Worm (Caenorhabditis elegans) whole organism, late embryonic: ENCODE measurements around the gene C09E7.11.

Source experiments
- C08G9.2 ChIP-seq: sonication (generic microtip); optimal IDR thresholded peaks from 2 replicates; lab custom pipeline; 2016; ENCODE audit warnings: mild to moderate bottlenecking, missing genetic modification characterization, moderate library complexity, missing compliant biosample characterization
- C38D4.7 ChIP-seq: fragments of 200-800 bp; sonication (Bioruptor generic); optimal IDR thresholded peaks from 2 replicates; lab custom pipeline; 2018; ENCODE audit warnings: mild to moderate bottlenecking, missing genetic modification characterization, moderate library complexity, missing compliant biosample characterization
- ama-1 ChIP-seq: fragments of 150-350 bp; optimal IDR thresholded peaks from 2 replicates; lab custom pipeline; 2014
- ceh-14 ChIP-seq: sonication (generic microtip); optimal IDR thresholded peaks from 2 replicates; lab custom pipeline; 2016; ENCODE audit warnings: missing genotype, missing genetic modification characterization, missing compliant biosample characterization
- ceh-19 ChIP-seq: fragments of 200-800 bp; sonication (Bioruptor generic); optimal IDR thresholded peaks from 2 replicates; lab custom pipeline; 2018; ENCODE audit warnings: mild to moderate bottlenecking, missing genetic modification characterization, missing compliant biosample characterization
- ceh-22 ChIP-seq: sonication (generic microtip); optimal IDR thresholded peaks from 2 replicates; lab custom pipeline; 2017; ENCODE audit warnings: missing biosample characterization, missing genetic modification characterization
- ceh-24 ChIP-seq: sonication (generic microtip); optimal IDR thresholded peaks from 2 replicates; lab custom pipeline; 2016; ENCODE audit warnings: mild to moderate bottlenecking, missing genetic modification characterization, missing compliant biosample characterization
- ceh-30 ChIP-seq: fragments of 150-350 bp; optimal IDR thresholded peaks from 2 replicates; lab custom pipeline; 2014; ENCODE audit warnings: missing biosample characterization, missing genetic modification characterization
- ceh-34 ChIP-seq: sonication (generic microtip); optimal IDR thresholded peaks from 2 replicates; lab custom pipeline; 2016; ENCODE audit warnings: mild to moderate bottlenecking, missing genetic modification characterization, missing compliant biosample characterization
- ceh-45 ChIP-seq: fragments of 200-800 bp; sonication (Bioruptor generic); IDR thresholded peaks from 2 replicates; pipeline ENCODE4 v1.3.6; 2022; ENCODE audit warnings: missing genetic modification reagents, missing genetic modification characterization, missing compliant biosample characterization
- ceh-48 ChIP-seq: sonication (generic microtip); optimal IDR thresholded peaks from 2 replicates; lab custom pipeline; 2016; ENCODE audit warnings: missing genetic modification characterization, inconsistent platforms, missing compliant biosample characterization
- ceh-6 ChIP-seq: fragments of 200-800 bp; sonication (Bioruptor generic); optimal IDR thresholded peaks from 2 replicates; lab custom pipeline; 2018; ENCODE audit warnings: mild to moderate bottlenecking, missing genetic modification characterization, missing compliant biosample characterization
- ceh-9 ChIP-seq: sonication (generic microtip); optimal IDR thresholded peaks from 2 replicates; lab custom pipeline; 2016; ENCODE audit warnings: mild to moderate bottlenecking, missing genetic modification characterization, inconsistent platforms, missing compliant biosample characterization
- dve-1 ChIP-seq: sonication (generic microtip); optimal IDR thresholded peaks from 2 replicates; lab custom pipeline; 2017; ENCODE audit warnings: antibody characterized with exemption, mild to moderate bottlenecking, missing genetic modification characterization, missing compliant biosample characterization
- elt-4 ChIP-seq: sonication (generic microtip); optimal IDR thresholded peaks from 2 replicates; lab custom pipeline; 2016; ENCODE audit warnings: missing genetic modification characterization, missing compliant biosample characterization
- fkh-6 ChIP-seq: sonication (generic microtip); optimal IDR thresholded peaks from 2 replicates; lab custom pipeline; 2016; ENCODE audit warnings: missing genetic modification characterization, missing compliant biosample characterization
- hlh-13 ChIP-seq: fragments of 200-800 bp; sonication (Bioruptor generic); optimal IDR thresholded peaks from 2 replicates; lab custom pipeline; 2018; ENCODE audit warnings: mild to moderate bottlenecking, missing genetic modification characterization, missing compliant biosample characterization
- hlh-6 ChIP-seq: sonication (generic microtip); optimal IDR thresholded peaks from 2 replicates; lab custom pipeline; 2016; ENCODE audit warnings: missing genotype, missing genetic modification characterization, missing compliant biosample characterization
- hlh-8 ChIP-seq: sonication (generic microtip); optimal IDR thresholded peaks from 2 replicates; lab custom pipeline; 2016; ENCODE audit warnings: missing genotype, missing genetic modification characterization, missing compliant biosample characterization
- lim-6 ChIP-seq: sonication (generic microtip); optimal IDR thresholded peaks from 2 replicates; lab custom pipeline; 2016; ENCODE audit warnings: missing genetic modification characterization, missing compliant biosample characterization
- madf-2 ChIP-seq: sonication (generic microtip); optimal IDR thresholded peaks from 2 replicates; lab custom pipeline; 2017; ENCODE audit warnings: missing genetic modification characterization, missing compliant biosample characterization
- nfya-1 ChIP-seq: sonication (generic microtip); optimal IDR thresholded peaks from 2 replicates; lab custom pipeline; 2017; ENCODE audit warnings: missing genetic modification characterization, mild to moderate bottlenecking, missing compliant biosample characterization, antibody characterized with exemption, moderate library complexity
- nhr-232 ChIP-seq: sonication (generic microtip); optimal IDR thresholded peaks from 2 replicates; lab custom pipeline; 2016; ENCODE audit warnings: missing genetic modification characterization, missing compliant biosample characterization
- npax-4 ChIP-seq: sonication (generic microtip); optimal IDR thresholded peaks from 2 replicates; lab custom pipeline; 2016; ENCODE audit warnings: missing genetic modification characterization, missing compliant biosample characterization
- odd-2 ChIP-seq: sonication (generic microtip); optimal IDR thresholded peaks from 2 replicates; lab custom pipeline; 2017; ENCODE audit warnings: antibody characterized with exemption, mild to moderate bottlenecking, missing genetic modification characterization, missing compliant biosample characterization
- pat-9 ChIP-seq: fragments of 200-800 bp; sonication (Bioruptor generic); optimal IDR thresholded peaks from 2 replicates; lab custom pipeline; 2018; ENCODE audit warnings: mild to moderate bottlenecking, missing genetic modification characterization, moderate library complexity, missing compliant biosample characterization
- pha-4 ChIP-seq: fragments of 150-350 bp; optimal IDR thresholded peaks from 2 replicates; lab custom pipeline; 2018; ENCODE audit warnings: missing biosample characterization, missing genetic modification reagents, missing genetic modification characterization
- pqm-1 ChIP-seq: sonication (generic microtip); optimal IDR thresholded peaks from 2 replicates; lab custom pipeline; 2016; ENCODE audit warnings: missing genetic modification characterization, missing compliant biosample characterization
- ref-2 ChIP-seq: sonication (generic microtip); optimal IDR thresholded peaks from 2 replicates; lab custom pipeline; 2016; ENCODE audit warnings: missing genetic modification characterization, missing compliant biosample characterization
- sdc-2 ChIP-seq: sonication (generic microtip); optimal IDR thresholded peaks from 2 replicates; lab custom pipeline; 2016; ENCODE audit warnings: missing genotype, missing genetic modification characterization, missing compliant biosample characterization
- sox-2 ChIP-seq: fragments of 200-800 bp; sonication (Bioruptor generic); IDR thresholded peaks from 2 replicates; pipeline ENCODE4 v1.3.6; 2022; ENCODE audit warnings: missing genetic modification reagents, missing genetic modification characterization, missing compliant biosample characterization
- tbx-7 ChIP-seq: sonication (generic microtip); optimal IDR thresholded peaks from 2 replicates; lab custom pipeline; 2016; ENCODE audit warnings: missing genotype, missing genetic modification characterization, missing compliant biosample characterization
- ttx-3 ChIP-seq: sonication (generic microtip); optimal IDR thresholded peaks from 2 replicates; lab custom pipeline; 2016; ENCODE audit warnings: missing genetic modification reagents, missing genetic modification characterization, missing compliant biosample characterization
- unc-55 ChIP-seq: sonication (generic microtip); optimal IDR thresholded peaks from 2 replicates; lab custom pipeline; 2017; ENCODE audit warnings: missing biosample characterization, missing genetic modification reagents, missing genetic modification characterization
- unc-86 ChIP-seq: sonication (generic microtip); optimal IDR thresholded peaks from 2 replicates; lab custom pipeline; 2016; ENCODE audit warnings: missing genetic modification characterization, missing compliant biosample characterization
- ztf-16 ChIP-seq: sonication (generic microtip); optimal IDR thresholded peaks from 2 replicates; lab custom pipeline; 2017; ENCODE audit warnings: missing genetic modification characterization, missing compliant biosample characterization

C09E7.11 gene

DNA sequence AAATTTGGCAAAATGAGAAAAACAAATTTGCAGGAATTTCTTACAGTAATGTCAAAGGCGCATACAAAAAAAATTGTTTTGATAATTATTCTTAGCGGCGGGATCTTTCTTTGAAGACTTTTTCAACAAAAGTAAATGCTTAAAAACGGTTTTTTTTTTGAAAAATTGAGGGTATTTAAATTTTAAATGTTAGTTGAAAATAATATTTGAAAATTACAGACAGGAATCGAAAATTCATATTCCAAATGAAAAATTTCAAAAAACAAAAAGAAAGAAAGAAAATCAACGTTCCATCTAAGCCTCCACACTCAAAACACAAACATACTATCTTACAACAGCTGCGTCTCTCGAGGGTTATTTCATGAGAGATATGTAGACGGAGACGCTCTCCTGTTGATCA, 46.0 kb downstream of the C09E7.11 start:
- TF ChIP-seq sox-2 (GFP tag; lab: Robert Waterston, UW) (no peak), ceh-34 (tag; lab: Kevin White, UChicago) (no peak), npax-4 (no peak), madf-2 (tag; lab: Kevin White, UChicago) (no peak), pqm-1 (tag; lab: Kevin White, UChicago) (no peak), C38D4.7 (no peak), ztf-16 (no peak), sdc-2 (tag; lab: Kevin White, UChicago) (no peak), ceh-22 (tag; lab: Kevin White, UChicago) (no peak), odd-2 (no peak), ref-2 (tag; lab: Kevin White, UChicago) (no peak), ceh-9 (tag; lab: Kevin White, UChicago) (no peak), ttx-3 (tag; lab: Kevin White, UChicago) (no peak), ceh-45 (no peak), dve-1 (tag; lab: Kevin White, UChicago) (no peak), ceh-30 (no peak), ceh-19 (GFP tag; lab: Kevin White, UChicago) (no peak), ceh-6 (GFP tag; lab: Kevin White, UChicago) (no peak), ceh-48 (tag; lab: Kevin White, UChicago) (no peak), pha-4 (tag; lab: Kevin White, UChicago) (no peak)

DNA sequence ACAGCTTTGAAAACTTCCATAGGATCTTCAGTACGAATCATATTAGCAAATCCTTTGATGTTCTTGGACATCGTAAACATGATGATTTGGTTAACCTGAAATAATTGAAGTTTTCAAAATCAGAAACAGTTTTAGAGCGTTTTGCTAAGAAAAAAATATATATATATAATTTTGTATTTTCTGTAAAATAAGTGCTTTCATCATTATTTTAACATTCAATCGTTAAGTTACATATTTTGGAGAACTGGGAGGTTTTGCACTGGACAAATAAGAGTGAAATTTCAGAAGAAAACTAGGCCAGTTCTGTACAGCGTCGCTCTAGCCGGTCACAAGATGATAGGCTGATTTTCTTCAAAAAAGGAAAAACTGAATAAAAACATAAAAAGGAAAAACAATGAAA, 47.3 kb downstream of the C09E7.11 start, which contains the start of gene F27B3.6:
Gene F27B3.6 (minus strand): TSS at position 101 of the 400 bp plus-strand sequence.
- TF ChIP-seq ceh-14 (tag; lab: Kevin White, UChicago), result no peak
- no peak for TF ChIP-seq C08G9.2 (tag; lab: Kevin White, UChicago)
- no peak for TF ChIP-seq nhr-232 (tag; lab: Kevin White, UChicago)
- TF ChIP-seq nfya-1 (tag; lab: Kevin White, UChicago), result no peak
- TF ChIP-seq hlh-8 (tag; lab: Kevin White, UChicago), result no peak
- no peak for TF ChIP-seq unc-86 (tag; lab: Kevin White, UChicago)
- TF ChIP-seq tbx-7, result no peak
- no peak for TF ChIP-seq ceh-24 (tag; lab: Kevin White, UChicago)
- TF ChIP-seq npax-4, result no peak

DNA sequence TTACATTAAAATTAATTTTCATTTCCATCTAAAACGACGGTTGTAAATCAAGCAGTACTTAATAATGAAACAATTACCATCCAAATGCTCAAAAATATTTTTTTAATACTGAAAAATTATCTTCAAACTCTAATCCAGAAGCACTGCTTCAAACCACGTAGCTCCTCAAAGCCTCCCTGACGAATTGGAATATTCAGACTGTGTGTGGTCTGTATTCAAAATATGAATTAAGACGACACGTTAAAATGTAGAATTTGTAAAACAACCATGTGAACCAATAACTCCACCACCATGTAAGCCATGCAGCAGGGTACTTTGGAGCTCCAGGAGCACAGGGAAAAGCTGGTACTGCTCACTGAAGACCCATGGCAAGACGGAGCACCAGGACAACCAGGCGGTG, 48.2 kb downstream of the C09E7.11 start, which contains the start of gene F27B3.8:
Gene F27B3.8 (plus strand): TSS at position 301 of the 400 bp plus-strand sequence.
- TF ChIP-seq elt-4 (tag; lab: Kevin White, UChicago), result no peak
- TF ChIP-seq lim-6 (tag; lab: Kevin White, UChicago), result no peak
- no peak for TF ChIP-seq tbx-7
- TF ChIP-seq ref-2 (tag; lab: Kevin White, UChicago), result no peak
- TF ChIP-seq ceh-19 (GFP tag; lab: Kevin White, UChicago), result no peak
- TF ChIP-seq ama-1 (lab: Kevin White, UChicago), result no peak
- no peak for TF ChIP-seq ztf-16
- TF ChIP-seq unc-55 (GFP tag; lab: Kevin White, UChicago), result no peak
- TF ChIP-seq ceh-34 (tag; lab: Kevin White, UChicago), result no peak
- no peak for TF ChIP-seq pat-9 (tag; lab: Kevin White, UChicago)
- TF ChIP-seq hlh-13 (GFP tag; lab: Kevin White, UChicago), result no peak

DNA sequence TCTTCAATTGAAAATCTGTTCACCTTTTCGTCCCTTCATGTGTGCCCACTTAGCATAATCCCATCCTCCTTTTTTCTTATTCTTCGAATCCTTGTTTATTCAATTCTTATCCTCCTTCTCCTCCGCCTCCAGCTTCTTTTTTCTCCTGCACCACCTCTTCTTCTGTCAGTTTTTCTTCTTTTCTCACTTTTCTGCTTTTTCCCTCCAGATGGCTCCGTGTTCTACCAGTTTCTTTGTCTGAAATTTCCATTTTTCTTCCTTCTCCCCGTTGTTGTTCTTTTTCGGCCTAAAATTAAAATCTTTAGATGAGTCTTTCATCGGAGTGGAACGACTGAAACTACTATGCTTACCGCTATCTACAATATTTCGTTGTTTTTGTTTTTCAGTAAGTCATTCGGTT, 50.4 kb downstream of the C09E7.11 start, which contains the start of gene acr-21:
Gene acr-21 (plus strand): TSS at position 301 of the 400 bp plus-strand sequence.
- TF ChIP-seq lim-6 (tag; lab: Kevin White, UChicago) (no peak), hlh-6 (no peak), ceh-22 (tag; lab: Kevin White, UChicago) (no peak), fkh-6 (tag; lab: Kevin White, UChicago) (no peak)
